Worm (Caenorhabditis elegans): Measurements from ENCODE around the gene F10E7.1.
A peak's percentile ranks its signal among the peaks of the same experiment; 100 is the strongest.

F10E7.1 gene

ce11 chrII:7111657-7112049, 14.9 kb upstream of the F10E7.1 start, which contains the start of gene F10E7.5 (continued):
- peak; percentile 0 for TF ChIP-seq lin-15B (tag; optimal IDR thresholded peaks at IDR 0.05)
- no peak for TF ChIP-seq nhr-19 (GFP tag; conservative IDR thresholded peaks at IDR 0.05)
- TF ChIP-seq skn-1 (tag; optimal IDR thresholded peaks at IDR 0.05): no peak
- TF ChIP-seq nhr-90 (tag; optimal IDR thresholded peaks at IDR 0.05; ENCODE audit: poor library complexity): peak; percentile 33
- TF ChIP-seq Y116A8C.19 (tag; optimal IDR thresholded peaks at IDR 0.05; ENCODE audit: borderline replicate concordance): no peak
- TF ChIP-seq fkh-10 (GFP tag; optimal IDR thresholded peaks at IDR 0.05): no peak
- TF ChIP-seq tlp-1 (tag; optimal IDR thresholded peaks at IDR 0.05): no peak
- no peak for TF ChIP-seq vab-15 (tag; optimal IDR thresholded peaks at IDR 0.05)
- peak; percentile 61 for TF ChIP-seq blmp-1 (tag; optimal IDR thresholded peaks at IDR 0.05)
- no peak for TF ChIP-seq zip-4 (GFP tag; optimal IDR thresholded peaks at IDR 0.05)
- TF ChIP-seq ceh-8 (GFP tag; optimal IDR thresholded peaks at IDR 0.05): no peak
- TF ChIP-seq nhr-71 (tag; optimal IDR thresholded peaks at IDR 0.05): peak; percentile 53
- TF ChIP-seq aly-2 (tag; optimal IDR thresholded peaks at IDR 0.05): peak; percentile 40
- TF ChIP-seq nhr-76 (tag; optimal IDR thresholded peaks at IDR 0.05): no peak
- TF ChIP-seq egl-13 (tag; optimal IDR thresholded peaks at IDR 0.05): no peak
- TF ChIP-seq efl-1 (optimal IDR thresholded peaks at IDR 0.05): peak; percentile 59 to 69
- peak; percentile 66 to 95 for TF ChIP-seq efl-1 (GFP tag; optimal IDR thresholded peaks at IDR 0.05 in 1 of 2)
- TF ChIP-seq mab-9 (GFP tag; IDR thresholded peaks at IDR 0.05): no peak
- peak; percentile 66 for TF ChIP-seq C16A3.4 (tag; optimal IDR thresholded peaks at IDR 0.05)
- no peak for TF ChIP-seq hlh-4 (tag; optimal IDR thresholded peaks at IDR 0.05)
- TF ChIP-seq nhr-85 (tag): peak; percentile 48
- peak; percentile 97 to 99 for TF ChIP-seq lsy-2 (tag; optimal IDR thresholded peaks at IDR 0.05)
- peak in 1 of 2 experiments; percentile 36 for TF ChIP-seq mdl-1 (tag; optimal IDR thresholded peaks at IDR 0.05)
- peak; percentile 35; the same call in 1 of the 2 replicates for TF ChIP-seq isw-1 (GFP tag; IDR thresholded peaks at IDR 0.05)
- TF ChIP-seq C04F5.9 (tag; optimal IDR thresholded peaks at IDR 0.05): no peak
- no peak for TF ChIP-seq ztf-11 (tag; optimal IDR thresholded peaks at IDR 0.05)
- TF ChIP-seq ceh-63 (GFP tag; optimal IDR thresholded peaks at IDR 0.05): no peak
- no peak for TF ChIP-seq pax-3 (tag; optimal IDR thresholded peaks at IDR 0.05)
- no peak for TF ChIP-seq ztf-4 (tag; optimal IDR thresholded peaks at IDR 0.05)
- peak; percentile 51 to 68 for TF ChIP-seq lin-35 (GFP tag; optimal IDR thresholded peaks at IDR 0.05)
- no peak for TF ChIP-seq alr-1 (tag; optimal IDR thresholded peaks at IDR 0.05; ENCODE audit: borderline replicate concordance)
- no peak for TF ChIP-seq ceh-90 (tag; optimal IDR thresholded peaks at IDR 0.05)
- no peak for TF ChIP-seq efl-3 (GFP tag; optimal IDR thresholded peaks at IDR 0.05)
- TF ChIP-seq elt-2 (tag; optimal IDR thresholded peaks at IDR 0.05): no peak
- no peak for TF ChIP-seq pag-3 (tag; optimal IDR thresholded peaks at IDR 0.05; ENCODE audit: borderline replicate concordance, insufficient read depth)
- no peak for TF ChIP-seq elt-3 (tag; optimal IDR thresholded peaks at IDR 0.05)
- TF ChIP-seq grh-1 (GFP tag; IDR thresholded peaks at IDR 0.05): no peak
- TF ChIP-seq aha-1 (tag; optimal IDR thresholded peaks at IDR 0.05): no peak
- TF ChIP-seq hlh-17 (GFP tag; optimal IDR thresholded peaks at IDR 0.05; ENCODE audit: borderline replicate concordance): no peak
- TF ChIP-seq unc-130 (tag; optimal IDR thresholded peaks at IDR 0.05): peak; percentile 40
- peak; percentile 34 for TF ChIP-seq swsn-7 (tag; optimal IDR thresholded peaks at IDR 0.05)
- TF ChIP-seq hpl-2 (GFP tag; optimal IDR thresholded peaks at IDR 0.05): no peak
- TF ChIP-seq F16B12.6 (tag; optimal IDR thresholded peaks at IDR 0.05): peak; percentile 94
- no peak for TF ChIP-seq nhr-12 (tag; optimal IDR thresholded peaks at IDR 0.05)

ce11 chrII:7112780-7113179, 13.8 kb upstream of the F10E7.1 start, which contains the start of gene F10E7.6:
Gene F10E7.6 (plus strand): TSS chrII:7113080.
- TF ChIP-seq dsc-1 (tag; optimal IDR thresholded peaks at IDR 0.05): no peak
